Fruit fly (Drosophila melanogaster): ENCODE measurements around the gene viaf.

Gene viaf

DNA sequence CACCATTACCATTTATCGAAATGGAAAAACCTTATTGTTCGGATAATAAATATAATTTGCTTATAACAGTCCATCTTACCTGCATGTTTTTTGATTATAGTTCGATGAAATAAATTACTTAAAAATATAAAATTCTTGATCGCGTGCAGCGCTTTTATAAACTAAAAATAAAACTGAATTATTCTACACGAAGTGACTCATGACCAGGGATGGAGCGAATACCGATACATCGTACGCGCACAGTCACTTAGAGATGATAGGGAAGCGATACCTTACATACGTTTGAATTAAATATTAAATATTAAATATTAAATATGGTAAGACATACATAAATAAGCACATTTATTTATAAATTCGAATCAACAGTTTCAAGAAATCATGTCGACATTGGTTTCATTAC is at the start of gene viaf (continued):
- TF ChIP-seq Hey (tag; optimal IDR thresholded peaks at IDR 0.05) (no peak), HLH4C (GFP tag; IDR thresholded peaks at IDR 0.05; ENCODE audit: partially characterized antibody) (peak; percentile 86), dm (GFP tag; optimal IDR thresholded peaks at IDR 0.05) (no peak), caup (GFP tag; optimal IDR thresholded peaks at IDR 0.05; ENCODE audit: severe bottlenecking) (no peak), YL-1 (GFP tag; optimal IDR thresholded peaks at IDR 0.05) (peak; percentile 88), HmgZ (tag; optimal IDR thresholded peaks at IDR 0.05) (peak; percentile 70), ken (GFP tag; IDR thresholded peaks at IDR 0.05) (no peak), CG11695 (GFP tag; IDR thresholded peaks at IDR 0.05) (no peak), pzg (GFP tag; optimal IDR thresholded peaks at IDR 0.05) (peak; percentile 62), CG10267 (tag; optimal IDR thresholded peaks at IDR 0.05) (peak; percentile 70), BtbVII (GFP tag; optimal IDR thresholded peaks at IDR 0.05) (no peak), Lhr (GFP tag; optimal IDR thresholded peaks at IDR 0.05) (no peak), Dfd (GFP tag; optimal IDR thresholded peaks at IDR 0.05) (no peak), CG17359 (tag; optimal IDR thresholded peaks at IDR 0.05) (no peak), CG9817 (tag; optimal IDR thresholded peaks at IDR 0.05) (peak; percentile 16), Dip3 (GFP tag; optimal IDR thresholded peaks at IDR 0.05) (no peak), CG30403 (GFP tag; optimal IDR thresholded peaks at IDR 0.05) (peak; percentile 50), Eip74EF (GFP tag; optimal IDR thresholded peaks at IDR 0.05) (no peak), ftz-f1 (GFP tag; optimal IDR thresholded peaks at IDR 0.05) (no peak), CG6272 (GFP tag; IDR thresholded peaks at IDR 0.05) (peak; percentile 34), Dbx (GFP tag; IDR thresholded peaks at IDR 0.05) (0 out of 3 replicates have a peak, but pooled peaks have one; percentile 39), dati (GFP tag; IDR thresholded peaks at IDR 0.05) (no peak), gem (tag; optimal IDR thresholded peaks at IDR 0.05) (no peak), CG11398 (GFP tag; optimal IDR thresholded peaks at IDR 0.05) (no peak), dpn (GFP tag; optimal IDR thresholded peaks at IDR 0.05) (peak in 1 of 2 experiments; percentile 61), CG7786 (GFP tag; optimal IDR thresholded peaks at IDR 0.05) (no peak), Lim3 (GFP tag; IDR thresholded peaks at IDR 0.05) (no peak), H15 (GFP tag; IDR thresholded peaks at IDR 0.05) (peak; percentile 39; the same call in 1 of the 3 replicates), lmd (GFP tag; IDR thresholded peaks at IDR 0.05) (peak; percentile 45; the same call in 1 of the 2 replicates), CG33557 (GFP tag; optimal IDR thresholded peaks at IDR 0.05) (peak; percentile 42), NFAT (GFP tag; IDR thresholded peaks at IDR 0.05) (peak; percentile 64), grn (GFP tag; optimal IDR thresholded peaks at IDR 0.05) (no peak), tna (GFP tag; IDR thresholded peaks at IDR 0.05; ENCODE audit: partially characterized antibody) (peak; percentile 86), eyg (GFP tag; optimal IDR thresholded peaks at IDR 0.05) (no peak), CG2199 (GFP tag; IDR thresholded peaks at IDR 0.05) (no peak), al (GFP tag; IDR thresholded peaks at IDR 0.05) (peak; percentile 49), kah (GFP tag; optimal IDR thresholded peaks at IDR 0.05) (no peak), CG34422 (GFP tag; IDR thresholded peaks at IDR 0.05) (peak; percentile 52; the same call in 2 of the 3 replicates), Dp (GFP tag; optimal IDR thresholded peaks at IDR 0.05) (peak; percentile 43), PHDP (tag; optimal IDR thresholded peaks at IDR 0.05) (no peak), chm (GFP tag; IDR thresholded peaks at IDR 0.05) (no peak), MBD-R2 (GFP tag; IDR thresholded peaks at IDR 0.05) (peak; percentile 81), CG14050 (GFP tag; IDR thresholded peaks at IDR 0.05) (no peak), Antp (GFP tag; optimal IDR thresholded peaks at IDR 0.05) (no peak), wek (GFP tag; optimal IDR thresholded peaks at IDR 0.05) (no peak), CG42726 (GFP tag; IDR thresholded peaks at IDR 0.05; ENCODE audit: partially characterized antibody) (peak; percentile 91), Jarid2 (GFP tag; optimal IDR thresholded peaks at IDR 0.05) (peak; percentile 25), sug (tag; optimal IDR thresholded peaks at IDR 0.05) (no peak), Fer3 (tag; optimal IDR thresholded peaks at IDR 0.05) (no peak), ato (GFP tag; IDR thresholded peaks at IDR 0.05; ENCODE audit: partially characterized antibody) (peak; percentile 86), Atf3 (GFP tag; optimal IDR thresholded peaks at IDR 0.05) (no peak)

Data from whole organism, embryonic.